Worm (Caenorhabditis elegans) whole organism, midembryonic: ENCODE results near the gene srh-252.

ENCODE experiments used
- T22C8.4 ChIP-seq: fragments of 200-800 bp; sonication (Bioruptor generic); IDR thresholded peaks from 2 replicates; pipeline ENCODE4 v1.3.6; 2022; ENCODE audit warnings: missing genetic modification characterization, missing compliant biosample characterization
- cog-1 ChIP-seq: sonication (generic microtip); optimal IDR thresholded peaks from 2 replicates; lab custom pipeline; 2016; ENCODE audit warnings: missing genetic modification characterization, missing compliant biosample characterization
- flt-1 ChIP-seq: fragments of 200-800 bp; sonication (Bioruptor generic); IDR thresholded peaks from 2 replicates; pipeline ENCODE4 v1.3.6; 2022; ENCODE audit warnings: missing genetic modification characterization, missing compliant biosample characterization
- med-1 ChIP-seq: sonication (generic microtip); optimal IDR thresholded peaks from 2 replicates; lab custom pipeline; 2017; ENCODE audit warnings: missing genetic modification characterization, mild to moderate bottlenecking, missing compliant biosample characterization, antibody characterized with exemption, missing genetic modification reagents; ENCODE audit not compliant: insufficient read depth
- ref-1 ChIP-seq: fragments of 200-800 bp; sonication (Bioruptor generic); conservative IDR thresholded peaks from 2 replicates; pipeline ENCODE4 v1.3.6; 2022; ENCODE audit warnings: missing genetic modification reagents, missing genetic modification characterization, missing compliant biosample characterization
- tab-1 ChIP-seq: fragments of 200-800 bp; sonication (Bioruptor generic); IDR thresholded peaks from 2 replicates; pipeline ENCODE4 v1.3.6; 2022; ENCODE audit warnings: missing genetic modification characterization, missing compliant biosample characterization
- ztf-29 ChIP-seq: fragments of 200-800 bp; sonication (Bioruptor generic); IDR thresholded peaks from 2 replicates; pipeline ENCODE4 v1.3.6; 2022; ENCODE audit warnings: missing genetic modification reagents, missing genetic modification characterization, missing compliant biosample characterization

ce11 chrV:17211989-17212731 is 11.0 kb downstream of the srh-252 start, which contains the start of gene srh-236:
- no peak for TF ChIP-seq med-1 (GFP tag; lab: Kevin White, UChicago)
- TF ChIP-seq T22C8.4 (GFP tag; lab: Robert Waterston, UW), result no peak
- TF ChIP-seq ztf-29 (GFP tag; lab: Robert Waterston, UW), result no peak
- TF ChIP-seq ref-1 (GFP tag; lab: Robert Waterston, UW), result no peak
- no peak for TF ChIP-seq tab-1 (GFP tag; lab: Robert Waterston, UW)
- no peak for TF ChIP-seq flt-1 (GFP tag; lab: Robert Waterston, UW)
- TF ChIP-seq cog-1 (tag; lab: Kevin White, UChicago), result no peak
